Worm (Caenorhabditis elegans) whole organism, young adult: ENCODE results near the gene tir-1.

Experiments used
- C17E4.6 ChIP-seq: fragments of 200-800 bp; sonication (Bioruptor generic); IDR thresholded peaks from 2 replicates; pipeline ENCODE4 v1.3.6; 2022; ENCODE audit warnings: missing genetic modification reagents, missing genetic modification characterization, missing compliant biosample characterization
- pha-4 ChIP-seq: fragments of 150-350 bp; sonication (generic microtip); optimal IDR thresholded peaks from 2 replicates; lab custom pipeline; 2014; ENCODE audit warnings: missing biosample characterization, missing genetic modification reagents, missing genetic modification characterization

- no peak for TF ChIP-seq C17E4.6 (GFP tag; lab: Robert Waterston, UW)
- no peak for TF ChIP-seq pha-4 (tag; lab: Kevin White, UChicago)
These were observed 25.1 kb downstream of the tir-1 start for ce11 chrIII:3876197-3876897.
